Fruit fly (Drosophila melanogaster) whole organism, wandering third instar larva: ENCODE results near the gene CG4660.

ENCODE experiments used
- CrebA ChIP-seq: fragments of 200-800 bp; sonication (Bioruptor generic); optimal IDR thresholded peaks from 2 replicates; lab custom pipeline; 2016; ENCODE audit warnings: missing biosample characterization, mild to moderate bottlenecking, missing genetic modification characterization, borderline replicate concordance
- dsf ChIP-seq: sonication (Bioruptor generic); optimal IDR thresholded peaks from 2 replicates; lab custom pipeline; 2016; ENCODE audit warnings: missing biosample characterization, missing genetic modification characterization, borderline replicate concordance
- lola ChIP-seq: fragments of >200 bp; optimal IDR thresholded peaks from 2 replicates; lab custom pipeline; 2017; ENCODE audit warnings: missing biosample characterization, missing genetic modification characterization
- pan ChIP-seq: fragments of >200 bp; optimal IDR thresholded peaks from 2 replicates; lab custom pipeline; 2017

dm6 chrX:6052855-6053254, 28.3 kb downstream of the CG4660 start:
- TF ChIP-seq pan (lab: Kevin White, UChicago) (no peak), dsf (GFP tag; lab: Kevin White, UChicago) (no peak), CrebA (no peak), lola (GFP tag; lab: Kevin White, UChicago) (no peak)
